Worm (Caenorhabditis elegans) whole organism, L3 larva: ENCODE measurements around the gene M03A8.3.

ENCODE experiments used
- R02D3.7 ChIP-seq: fragments of 150-350 bp; optimal IDR thresholded peaks from 2 replicates; lab custom pipeline; 2014; ENCODE audit warnings: missing biosample characterization, missing genetic modification characterization
- ZK546.5 ChIP-seq: sonication (generic microtip); optimal IDR thresholded peaks from 2 replicates; lab custom pipeline; 2017; ENCODE audit warnings: missing biosample characterization, missing genetic modification characterization
- aly-2 ChIP-seq: fragments of 150-350 bp; optimal IDR thresholded peaks from 2 replicates; lab custom pipeline; 2014; ENCODE audit warnings: missing biosample characterization, missing genetic modification characterization
- ama-1 ChIP-seq: fragments of 150-350 bp; optimal IDR thresholded peaks from 2 replicates; lab custom pipeline; 2018
- ceh-16 ChIP-seq: sonication (generic microtip); optimal IDR thresholded peaks from 2 replicates; lab custom pipeline; 2017; ENCODE audit warnings: missing biosample characterization, missing genetic modification characterization
- ceh-28 ChIP-seq: fragments of 150-350 bp; optimal IDR thresholded peaks from 2 replicates; lab custom pipeline; 2014; ENCODE audit warnings: missing biosample characterization, missing genetic modification reagents, missing genetic modification characterization
- ceh-82 ChIP-seq: fragments of 150-350 bp; optimal IDR thresholded peaks from 2 replicates; lab custom pipeline; 2014; ENCODE audit warnings: missing biosample characterization, missing genetic modification characterization
- ceh-9 ChIP-seq: sonication (generic microtip); optimal IDR thresholded peaks from 2 replicates; lab custom pipeline; 2018; ENCODE audit warnings: missing biosample characterization, missing genetic modification characterization
- daf-12 ChIP-seq: fragments of 150-350 bp; optimal IDR thresholded peaks from 2 replicates; lab custom pipeline; 2014; ENCODE audit warnings: missing biosample characterization, missing genetic modification reagents, missing genetic modification characterization
- egl-27 ChIP-seq: sonication (generic microtip); optimal IDR thresholded peaks from 4 replicates; lab custom pipeline; 2017; ENCODE audit warnings: missing biosample characterization, missing genetic modification reagents, missing genetic modification characterization
- egl-5 ChIP-seq: fragments of 150-350 bp; optimal IDR thresholded peaks from 2 replicates; lab custom pipeline; 2017; ENCODE audit warnings: missing biosample characterization, missing genetic modification reagents, missing genetic modification characterization, inconsistent platforms
- elt-1 ChIP-seq: fragments of 150-350 bp; optimal IDR thresholded peaks from 2 replicates; lab custom pipeline; 2014; ENCODE audit warnings: missing biosample characterization, missing genetic modification characterization
- elt-2 ChIP-seq: sonication (generic microtip); optimal IDR thresholded peaks from 2 replicates; lab custom pipeline; 2016; ENCODE audit warnings: missing genetic modification reagents, mild to moderate bottlenecking, missing genetic modification characterization, missing compliant biosample characterization
- elt-3 ChIP-seq, 3 experiments: fragments of 150-350 bp in 1 of 3; sonication (generic microtip) in 2 of 3; optimal IDR thresholded peaks; 2 replicates in 2 of 3; 4 replicates in 1 of 3; lab custom pipeline; 2014 to 2017; ENCODE audit warnings: missing biosample characterization in 3 of 3, missing genetic modification characterization in 3 of 3
- eor-1 ChIP-seq, 2 experiments: fragments of 150-350 bp; optimal IDR thresholded peaks; 2 replicates each; lab custom pipeline; 2014 to 2018; ENCODE audit warnings: missing biosample characterization in 2 of 2, missing genetic modification characterization in 2 of 2
- fkh-10 ChIP-seq: sonication (generic microtip); optimal IDR thresholded peaks from 2 replicates; lab custom pipeline; 2017; ENCODE audit warnings: missing biosample characterization, missing genetic modification reagents, missing genetic modification characterization
- fkh-2 ChIP-seq: fragments of 150-350 bp; optimal IDR thresholded peaks from 2 replicates; lab custom pipeline; 2014; ENCODE audit warnings: missing biosample characterization, missing genetic modification reagents, missing genetic modification characterization
- fos-1 ChIP-seq: fragments of 150-350 bp; optimal IDR thresholded peaks from 2 replicates; lab custom pipeline; 2014; ENCODE audit warnings: missing biosample characterization, missing genetic modification characterization
- hmg-11 ChIP-seq: sonication (generic microtip); optimal IDR thresholded peaks from 2 replicates; lab custom pipeline; 2016; ENCODE audit warnings: missing genetic modification characterization, missing compliant biosample characterization
- jun-1 ChIP-seq: fragments of 150-350 bp; optimal IDR thresholded peaks from 2 replicates; lab custom pipeline; 2014; ENCODE audit warnings: missing biosample characterization, missing genetic modification reagents, missing genetic modification characterization
- lin-15B ChIP-seq: fragments of 150-350 bp; optimal IDR thresholded peaks from 2 replicates; lab custom pipeline; 2014; ENCODE audit warnings: missing biosample characterization, missing genetic modification characterization
- lin-39 ChIP-seq: fragments of 150-350 bp; optimal IDR thresholded peaks from 2 replicates; lab custom pipeline; 2018; ENCODE audit warnings: missing biosample characterization, missing genetic modification reagents, missing genetic modification characterization
- lsy-12 ChIP-seq: sonication (generic microtip); optimal IDR thresholded peaks from 2 replicates; lab custom pipeline; 2016; ENCODE audit warnings: mild to moderate bottlenecking, missing genetic modification characterization, missing compliant biosample characterization
- mdl-1 ChIP-seq: fragments of 150-350 bp; optimal IDR thresholded peaks from 2 replicates; lab custom pipeline; 2014; ENCODE audit warnings: missing biosample characterization, missing genetic modification characterization
- mml-1 ChIP-seq: fragments of 150-350 bp; sonication (generic microtip); optimal IDR thresholded peaks from 3 replicates; lab custom pipeline; 2014; ENCODE audit warnings: missing biosample characterization, missing genetic modification characterization
- nfya-1 ChIP-seq: sonication (generic microtip); optimal IDR thresholded peaks from 2 replicates; lab custom pipeline; 2017; ENCODE audit warnings: missing genetic modification characterization, mild to moderate bottlenecking, missing compliant biosample characterization, antibody characterized with exemption, moderate library complexity; ENCODE audit not compliant: insufficient read depth
- nhr-11 ChIP-seq: fragments of 150-350 bp; optimal IDR thresholded peaks from 2 replicates; lab custom pipeline; 2014; ENCODE audit warnings: missing biosample characterization, missing genetic modification characterization
- nhr-12 ChIP-seq: fragments of 150-350 bp; optimal IDR thresholded peaks from 2 replicates; lab custom pipeline; 2014; ENCODE audit warnings: missing biosample characterization, missing genetic modification characterization
- nhr-23 ChIP-seq: fragments of 150-350 bp; optimal IDR thresholded peaks from 2 replicates; lab custom pipeline; 2014; ENCODE audit warnings: missing biosample characterization, missing genetic modification reagents, missing genetic modification characterization
- nhr-237 ChIP-seq: fragments of 150-350 bp; optimal IDR thresholded peaks from 2 replicates; lab custom pipeline; 2014; ENCODE audit warnings: missing biosample characterization, missing genetic modification characterization
- nhr-25 ChIP-seq: sonication (generic microtip); optimal IDR thresholded peaks from 2 replicates; lab custom pipeline; 2017; ENCODE audit warnings: missing biosample characterization, missing genetic modification characterization
- nhr-28 ChIP-seq: fragments of 150-350 bp; optimal IDR thresholded peaks from 2 replicates; lab custom pipeline; 2014; ENCODE audit warnings: missing biosample characterization, missing genetic modification characterization
- nhr-43 ChIP-seq: sonication (generic microtip); optimal IDR thresholded peaks from 2 replicates; lab custom pipeline; 2016; ENCODE audit warnings: mild to moderate bottlenecking, missing genetic modification characterization, missing compliant biosample characterization; ENCODE audit not compliant: poor library complexity, severe bottlenecking
- nhr-67 ChIP-seq: fragments of 150-350 bp; optimal IDR thresholded peaks from 2 replicates; lab custom pipeline; 2014; ENCODE audit warnings: missing biosample characterization, missing genetic modification characterization
- nhr-76 ChIP-seq: fragments of 150-350 bp; sonication (generic microtip); optimal IDR thresholded peaks from 5 replicates; lab custom pipeline; 2014; ENCODE audit warnings: missing biosample characterization, missing genetic modification characterization
- nhr-77 ChIP-seq: fragments of 150-350 bp; optimal IDR thresholded peaks from 2 replicates; lab custom pipeline; 2014; ENCODE audit warnings: missing biosample characterization, missing genetic modification characterization
- pha-4 ChIP-seq: fragments of 150-350 bp; optimal IDR thresholded peaks from 2 replicates; lab custom pipeline; 2014; ENCODE audit warnings: missing biosample characterization, missing genetic modification reagents, missing genetic modification characterization
- pqm-1 ChIP-seq: fragments of 150-350 bp; optimal IDR thresholded peaks from 2 replicates; lab custom pipeline; 2017; ENCODE audit warnings: missing biosample characterization, missing genetic modification characterization, inconsistent platforms
- sea-2 ChIP-seq: fragments of 150-350 bp; sonication (generic microtip); optimal IDR thresholded peaks from 4 replicates; lab custom pipeline; 2014; ENCODE audit warnings: missing biosample characterization, missing genetic modification reagents, missing genetic modification characterization
- skn-1 ChIP-seq: fragments of 150-350 bp; optimal IDR thresholded peaks from 2 replicates; lab custom pipeline; 2014; ENCODE audit warnings: missing biosample characterization, missing genetic modification characterization
- snpc-4 ChIP-seq: fragments of 150-350 bp; optimal IDR thresholded peaks from 2 replicates; lab custom pipeline; 2014; ENCODE audit warnings: missing biosample characterization, missing genetic modification characterization
- tbx-2 ChIP-seq: sonication (generic microtip); optimal IDR thresholded peaks from 2 replicates; lab custom pipeline; 2016; ENCODE audit warnings: mild to moderate bottlenecking, missing genetic modification characterization, missing compliant biosample characterization
- unc-39 ChIP-seq: sonication (generic microtip); optimal IDR thresholded peaks from 4 replicates; lab custom pipeline; 2017; ENCODE audit warnings: missing biosample characterization, missing genetic modification characterization
- unc-62 ChIP-seq: fragments of 150-350 bp; sonication (generic microtip); optimal IDR thresholded peaks from 4 replicates; lab custom pipeline; 2014; ENCODE audit warnings: missing biosample characterization, missing genetic modification reagents, missing genetic modification characterization
- zag-1 ChIP-seq: fragments of 150-350 bp; optimal IDR thresholded peaks from 2 replicates; lab custom pipeline; 2014; ENCODE audit warnings: missing biosample characterization, missing genetic modification characterization
- ztf-11 ChIP-seq: fragments of 150-350 bp; optimal IDR thresholded peaks from 2 replicates; lab custom pipeline; 2014; ENCODE audit warnings: missing biosample characterization, missing genetic modification characterization
- ztf-4 ChIP-seq: fragments of 150-350 bp; optimal IDR thresholded peaks from 2 replicates; lab custom pipeline; 2014; ENCODE audit warnings: missing biosample characterization, missing genetic modification characterization

The M03A8.3 gene

DNA sequence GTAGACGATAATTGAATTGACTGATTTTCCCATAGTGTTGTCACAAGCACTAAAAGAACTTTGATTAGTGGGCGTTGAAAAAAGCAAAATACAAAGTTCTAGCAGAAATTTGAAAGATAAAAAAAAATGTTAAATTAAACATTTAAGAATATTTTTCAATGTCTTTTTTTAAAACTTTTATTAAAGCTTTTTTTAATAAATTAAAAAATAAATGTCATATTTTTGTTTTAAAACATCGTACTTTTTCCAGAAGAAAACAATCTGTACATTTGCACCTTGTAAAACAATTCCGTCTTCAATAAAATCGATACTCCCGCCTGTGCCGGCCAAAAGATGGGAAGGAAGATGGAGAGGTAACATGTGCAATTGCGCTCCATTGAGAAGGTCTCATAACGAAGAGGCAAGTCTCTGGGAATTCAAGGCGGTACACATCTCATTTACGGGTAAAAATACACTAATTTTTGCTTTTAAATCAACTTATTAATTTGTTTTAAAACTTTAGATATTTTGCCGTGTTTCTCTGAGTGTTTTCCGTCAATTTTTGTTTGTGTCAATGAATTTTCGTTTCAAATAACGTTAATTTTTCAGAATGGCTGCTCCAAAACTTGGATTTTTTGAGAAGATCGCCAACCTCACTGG lies 40.9 kb downstream of the M03A8.3 start, which contains the start of the genes glr-6 and asg-2:
glr-6 (minus strand) TSS at position 51 of the 639 bp plus-strand sequence.
asg-2 (plus strand) TSS at position 589 of the 639 bp plus-strand sequence.
- TF ChIP-seq elt-1 (tag; lab: Kevin White, UChicago) (no peak), fkh-10 (GFP tag; lab: Kevin White, UChicago) (no peak), elt-2 (tag; lab: Kevin White, UChicago) (peak; percentile 58), lin-39 (tag; lab: Kevin White, UChicago) (peak; percentile 90), ceh-16 (tag; lab: Kevin White, UChicago) (no peak), ZK546.5 (tag; lab: Kevin White, UChicago) (no peak), snpc-4 (peak; percentile 62), ama-1 (lab: Kevin White, UChicago) (peak; percentile 49), pqm-1 (peak; percentile 68), skn-1 (peak; percentile 59), ceh-82 (no peak), ceh-28 (peak; percentile 88), zag-1 (no peak), lin-15B (tag; lab: Kevin White, UChicago) (peak; percentile 95), unc-62 (GFP tag; lab: Kevin White, UChicago) (no peak), daf-12 (tag; lab: Kevin White, UChicago) (no peak), nhr-12 (tag; lab: Kevin White, UChicago) (no peak), tbx-2 (tag; lab: Kevin White, UChicago) (peak; percentile 41), ztf-11 (no peak), nhr-43 (tag; lab: Kevin White, UChicago) (peak; percentile 22), ceh-9 (no peak), nhr-11 (tag; lab: Kevin White, UChicago) (no peak), R02D3.7 (tag; lab: Kevin White, UChicago) (peak; percentile 79), elt-3 (tag; optimal IDR thresholded peaks at IDR 0.05; lab: Kevin White, UChicago) (no peak), ztf-4 (tag; lab: Kevin White, UChicago) (no peak), fos-1 (no peak), nhr-23 (peak; percentile 93), egl-27 (tag; lab: Kevin White, UChicago) (peak; percentile 32), nhr-67 (tag; lab: Kevin White, UChicago) (no peak), nhr-28 (tag; lab: Kevin White, UChicago) (no peak), unc-39 (no peak), mdl-1 (tag; lab: Kevin White, UChicago) (no peak), egl-5 (peak; percentile 70), nhr-25 (peak; percentile 86), hmg-11 (tag; lab: Kevin White, UChicago) (peak; percentile 75), mml-1 (tag; lab: Kevin White, UChicago) (no peak), aly-2 (tag; lab: Kevin White, UChicago) (no peak), sea-2 (GFP tag; lab: Kevin White, UChicago) (no peak), nhr-77 (tag; lab: Kevin White, UChicago) (no peak), fkh-2 (no peak), pha-4 (tag; lab: Kevin White, UChicago) (peak; percentile 98), jun-1 (tag; lab: Kevin White, UChicago) (peak; percentile 79), lsy-12 (tag; lab: Kevin White, UChicago) (peak; percentile 28), eor-1 (tag; optimal IDR thresholded peaks at IDR 0.05; lab: Kevin White, UChicago) (no peak), nhr-237 (no peak), nhr-76 (tag; lab: Kevin White, UChicago) (no peak), nfya-1 (peak; percentile 87)
- TF ChIP-seq, all 47 proteins: peak for 20
